Worm (Caenorhabditis elegans): ENCODE measurements around the gene F36H9.4.

DNA sequence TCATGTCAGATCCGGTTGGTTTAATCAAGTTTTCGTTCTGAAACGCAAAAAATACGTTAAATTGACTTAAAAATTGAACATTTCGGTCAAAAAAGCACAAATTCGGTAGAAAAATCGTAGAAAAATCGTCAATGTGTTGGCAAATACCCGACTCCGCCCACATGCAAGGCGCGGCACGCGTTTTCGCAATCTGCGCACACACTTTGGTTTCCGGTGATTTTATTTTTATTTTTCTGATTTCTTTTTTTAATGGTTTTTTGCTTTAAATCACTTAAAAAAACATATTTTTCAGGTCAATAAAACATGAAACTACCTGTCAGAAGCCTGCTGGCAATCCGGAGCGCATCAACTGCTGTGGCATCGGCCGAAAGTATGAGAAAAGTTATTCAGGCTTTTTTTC lies 42.3 kb upstream of the F36H9.4 start, which contains the start of the genes gly-7 and mrpl-39:
- TF ChIP-seq pha-4 (tag; optimal IDR thresholded peaks at IDR 0.05) (no peak), F13H6.1 (tag; optimal IDR thresholded peaks at IDR 0.05) (no peak), odd-2 (tag; optimal IDR thresholded peaks at IDR 0.05) (peak; percentile 7), nhr-11 (tag; optimal IDR thresholded peaks at IDR 0.05) (no peak), unc-86 (tag; optimal IDR thresholded peaks at IDR 0.05) (peak; percentile 27), ceh-9 (tag; optimal IDR thresholded peaks at IDR 0.05) (no peak), dve-1 (tag; optimal IDR thresholded peaks at IDR 0.05) (no peak), sox-4 (tag; optimal IDR thresholded peaks at IDR 0.05) (peak; percentile 44), ceh-31 (tag; optimal IDR thresholded peaks at IDR 0.05) (peak; percentile 35), nfya-1 (tag; optimal IDR thresholded peaks at IDR 0.05) (peak; percentile 59), ttx-3 (tag; optimal IDR thresholded peaks at IDR 0.05) (peak; percentile 27)
